Fruit fly (Drosophila melanogaster): Measurements from ENCODE around the gene CG17931.

DNA sequence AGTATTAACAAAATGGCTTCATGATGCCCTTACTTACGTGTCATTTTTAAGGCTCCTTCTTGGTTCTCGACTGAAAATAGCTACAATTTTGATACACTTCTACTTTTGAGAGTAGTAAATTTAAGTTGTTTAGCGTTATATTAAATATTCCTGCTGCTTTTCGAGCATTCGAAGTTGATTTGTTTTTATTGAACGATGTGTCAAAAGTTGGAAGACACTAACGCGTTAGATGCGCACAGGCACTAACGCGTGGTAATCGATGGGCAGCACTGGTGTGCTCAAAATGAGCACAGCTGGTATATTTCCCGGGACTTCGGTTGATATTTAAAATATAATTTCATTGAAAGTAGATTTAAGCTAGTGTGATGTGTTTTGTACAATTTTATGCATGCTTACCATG lies at the start of gene CG17931:
- TF ChIP-seq CG2129 (GFP tag; IDR thresholded peaks at IDR 0.05; ENCODE audit: partially characterized antibody) (no peak), bsh (GFP tag; optimal IDR thresholded peaks at IDR 0.05) (no peak), CG14014 (GFP tag; IDR thresholded peaks at IDR 0.05) (no peak), CG15073 (GFP tag; optimal IDR thresholded peaks at IDR 0.05) (no peak), CG2202 (tag; optimal IDR thresholded peaks at IDR 0.05) (no peak), tna (GFP tag; IDR thresholded peaks at IDR 0.05; ENCODE audit: partially characterized antibody) (no peak)
